Fruit fly (Drosophila melanogaster) Kc167 (cell line): ENCODE results near the gene CG17224.

Experiments used
- Myc ChIP-seq: fragments of >200 bp; optimal IDR thresholded peaks from 2 replicates; lab custom pipeline; 2017; ENCODE audit warnings: missing external identifiers
- Sin3A ChIP-seq: fragments of >200 bp; optimal IDR thresholded peaks from 2 replicates; lab custom pipeline; 2018; ENCODE audit warnings: missing external identifiers
- h ChIP-seq: fragments of >200 bp; optimal IDR thresholded peaks from 3 replicates; lab custom pipeline; 2018; ENCODE audit warnings: missing external identifiers
- insv ChIP-seq: fragments of >200 bp; optimal IDR thresholded peaks from 3 replicates; lab custom pipeline; 2018; ENCODE audit warnings: missing external identifiers
- psq ChIP-seq: fragments of >200 bp; optimal IDR thresholded peaks from 2 replicates; lab custom pipeline; 2017; ENCODE audit warnings: missing external identifiers
- ttk ChIP-seq: sonication (Bioruptor generic); optimal IDR thresholded peaks from 2 replicates; lab custom pipeline; 2017; ENCODE audit warnings: missing external identifiers

Gene CG17224

DNA sequence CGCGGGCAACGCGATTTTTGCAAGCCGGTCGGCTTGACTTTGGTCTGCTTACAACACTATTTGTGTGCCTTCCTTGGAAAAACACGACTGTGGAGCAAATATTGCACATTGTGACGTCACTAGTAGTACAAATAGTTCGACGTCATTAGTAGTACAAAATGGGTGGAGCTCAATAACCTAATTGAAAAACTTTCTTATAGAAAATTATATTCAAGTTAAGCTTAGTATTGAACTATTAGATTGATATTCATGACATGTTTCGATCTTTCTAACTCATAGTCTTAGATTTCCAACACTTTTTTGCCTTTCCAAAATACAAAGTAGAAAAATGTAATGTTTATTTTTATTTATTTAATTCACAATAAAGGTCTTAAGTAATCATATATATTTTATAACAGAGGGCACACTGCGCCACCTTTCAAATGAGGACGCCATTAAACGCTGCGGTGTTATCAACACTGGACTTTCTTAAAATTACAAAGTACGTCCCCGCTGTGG lies 45.6 kb downstream of the CG17224 start, which contains the start of the genes Rrp1 and gammaTub23C:
Rrp1 (minus strand) TSS at position 70 of the 498 bp plus-strand sequence.
gammaTub23C (plus strand) TSS at position 453 of the 498 bp plus-strand sequence.
- no peak for TF ChIP-seq Sin3A (lab: Kevin White, UChicago)
- no peak for TF ChIP-seq insv
- TF ChIP-seq Myc, result no peak
- TF ChIP-seq h (lab: Kevin White, UChicago), result no peak
- no peak for TF ChIP-seq ttk (lab: Kevin White, UChicago)
- no peak for TF ChIP-seq psq (lab: Kevin White, UChicago)

DNA sequence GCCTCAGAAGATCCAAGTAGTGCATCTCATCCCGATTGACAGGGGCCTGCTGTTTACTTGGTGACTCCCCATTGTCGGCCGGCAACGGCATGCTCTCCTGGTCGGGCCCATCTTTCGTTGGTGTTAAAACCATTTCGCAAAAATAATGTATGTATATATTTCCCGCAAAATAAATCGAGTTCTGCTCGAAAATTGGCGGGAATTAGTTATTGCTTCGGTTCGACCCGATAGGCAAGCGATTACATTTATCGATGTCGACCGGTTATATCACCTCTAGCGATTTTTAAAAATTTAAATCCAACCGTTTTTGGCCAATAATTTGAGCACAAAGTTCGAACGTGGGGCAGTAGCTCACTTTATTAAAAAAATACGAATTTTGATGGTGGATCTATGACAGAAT lies 48.7 kb downstream of the CG17224 start, which contains the start of gene Ts:
Ts (minus strand) TSS at position 201 of the 400 bp plus-strand sequence.
- no peak for TF ChIP-seq Sin3A (lab: Kevin White, UChicago)
- no peak for TF ChIP-seq ttk (lab: Kevin White, UChicago)
- no peak for TF ChIP-seq h (lab: Kevin White, UChicago)
- TF ChIP-seq insv, result no peak
- TF ChIP-seq psq (lab: Kevin White, UChicago), result no peak
- no peak for TF ChIP-seq Myc

DNA sequence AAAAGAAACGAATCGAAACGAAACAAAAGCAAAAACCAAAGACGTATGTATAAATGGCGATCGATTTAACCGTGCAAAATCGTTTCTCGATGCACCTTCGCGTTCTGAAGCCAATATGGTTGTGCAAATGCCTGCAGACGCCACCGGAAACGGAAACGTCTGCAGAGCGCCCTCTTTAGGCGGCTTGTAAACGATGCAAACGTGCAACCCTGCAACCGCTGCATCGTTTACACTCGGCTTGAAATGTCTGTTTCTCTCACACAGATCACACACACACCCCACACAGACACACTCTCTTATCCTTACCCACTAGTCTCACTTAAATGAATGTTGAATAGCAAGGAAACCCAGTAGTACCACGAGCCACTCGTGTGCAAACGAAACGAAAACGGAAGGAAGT lies 51.2 kb downstream of the CG17224 start:
- TF ChIP-seq h (lab: Kevin White, UChicago), result no peak
- no peak for TF ChIP-seq ttk (lab: Kevin White, UChicago)
- TF ChIP-seq psq (lab: Kevin White, UChicago), result no peak
- TF ChIP-seq Sin3A (lab: Kevin White, UChicago), result no peak
- no peak for TF ChIP-seq Myc
- no peak for TF ChIP-seq insv
